Worm (Caenorhabditis elegans): Measurements from ENCODE around the gene neg-1.

The neg-1 gene

ce11 chrV:4334209-4334608 lies 40.5 kb downstream of the neg-1 start:
- TF ChIP-seq egrh-3 (GFP tag; IDR thresholded peaks at IDR 0.05): peak; percentile 92
- peak; percentile 61; the same call in 1 of the 2 replicates for TF ChIP-seq Y53F4B.3 (GFP tag; IDR thresholded peaks at IDR 0.05)

- TF ChIP-seq egrh-3 (GFP tag; IDR thresholded peaks at IDR 0.05) (peak; percentile 96), Y53F4B.3 (GFP tag; IDR thresholded peaks at IDR 0.05) (peak; percentile 74; the same call in 1 of the 2 replicates)
These were observed 41.2 kb downstream of the neg-1 start for ce11 chrV:4333518-4333917.

- no peak for TF ChIP-seq atf-7 (tag; optimal IDR thresholded peaks at IDR 0.05)
- TF ChIP-seq hlh-12 (tag; optimal IDR thresholded peaks at IDR 0.05): no peak
- TF ChIP-seq K12H6.12 (tag; optimal IDR thresholded peaks at IDR 0.05): no peak
- no peak for TF ChIP-seq C06A6.2 (GFP tag; conservative IDR thresholded peaks at IDR 0.05)
- TF ChIP-seq rcor-1 (GFP tag; IDR thresholded peaks at IDR 0.05): no peak
- TF ChIP-seq F33H1.4 (GFP tag; IDR thresholded peaks at IDR 0.05): no peak
- no peak for TF ChIP-seq attf-6 (GFP tag; IDR thresholded peaks at IDR 0.05)
- TF ChIP-seq sdz-38 (tag; optimal IDR thresholded peaks at IDR 0.05): no peak
- TF ChIP-seq rec-8 (tag; optimal IDR thresholded peaks at IDR 0.05): no peak
- no peak for TF ChIP-seq zim-3 (tag; optimal IDR thresholded peaks at IDR 0.05)
- TF ChIP-seq mel-28 (tag; optimal IDR thresholded peaks at IDR 0.05; ENCODE audit: borderline replicate concordance): no peak
- TF ChIP-seq aptf-2 (GFP tag; conservative IDR thresholded peaks at IDR 0.05): no peak
- TF ChIP-seq Y56A3A.18 (GFP tag; IDR thresholded peaks at IDR 0.05): no peak
- TF ChIP-seq ztf-6 (GFP tag; IDR thresholded peaks at IDR 0.05): no peak
- no peak for TF ChIP-seq nhr-120 (GFP tag; IDR thresholded peaks at IDR 0.05)
- no peak for TF ChIP-seq bed-1 (GFP tag; IDR thresholded peaks at IDR 0.05)
- TF ChIP-seq snpc-1.1 (tag; optimal IDR thresholded peaks at IDR 0.05; ENCODE audit: insufficient read depth): no peak
- no peak for TF ChIP-seq zfh-2 (GFP tag; conservative IDR thresholded peaks at IDR 0.05)
- no peak for TF ChIP-seq ccch-3 (GFP tag; optimal IDR thresholded peaks at IDR 0.05)
- no peak for TF ChIP-seq ceh-40 (GFP tag; IDR thresholded peaks at IDR 0.05)
These were observed 42.2 kb downstream of the neg-1 start, which contains the start of gene oac-12 for ce11 chrV:4332450-4332849. Gene oac-12, minus strand, starts transcription at chrV:4332550.

ce11 chrV:4330820-4331219 lies 43.9 kb downstream of the neg-1 start:
- no peak for TF ChIP-seq bed-1 (GFP tag; IDR thresholded peaks at IDR 0.05)

- TF ChIP-seq ceh-79 (tag; optimal IDR thresholded peaks at IDR 0.05) (no peak), C17E4.6 (GFP tag; IDR thresholded peaks at IDR 0.05) (no peak), F57C9.4 (tag; optimal IDR thresholded peaks at IDR 0.05) (no peak), lin-35 (GFP tag; optimal IDR thresholded peaks at IDR 0.05) (no peak), repo-1 (tag; optimal IDR thresholded peaks at IDR 0.05) (no peak), efl-1 (GFP tag; optimal IDR thresholded peaks at IDR 0.05) (no peak), Y95B8A.8 (GFP tag; IDR thresholded peaks at IDR 0.05) (no peak), egl-18 (GFP tag; IDR thresholded peaks at IDR 0.05) (no peak), fkh-3 (tag; optimal IDR thresholded peaks at IDR 0.05) (no peak), rec-8 (tag; optimal IDR thresholded peaks at IDR 0.05) (no peak), nhr-90 (tag; optimal IDR thresholded peaks at IDR 0.05) (no peak), bed-2 (GFP tag; IDR thresholded peaks at IDR 0.05) (no peak), somi-1 (GFP tag; optimal IDR thresholded peaks at IDR 0.05) (no peak), snpc-1.1 (tag; optimal IDR thresholded peaks at IDR 0.05; ENCODE audit: insufficient read depth) (no peak), unc-130 (GFP tag; optimal IDR thresholded peaks at IDR 0.05) (no peak), Y56A3A.18 (GFP tag; IDR thresholded peaks at IDR 0.05) (no peak), ama-1 (optimal IDR thresholded peaks at IDR 0.05) (no peak), ama-1 (GFP tag; optimal IDR thresholded peaks at IDR 0.05) (no peak)
These were observed 47.8 kb downstream of the neg-1 start, which contains the start of gene D2063.1 for ce11 chrV:4326841-4327240. Gene D2063.1, plus strand, starts transcription at chrV:4327121.

Data from whole organism, young adult.